Worm (Caenorhabditis elegans): Measurements from ENCODE around the gene gcs-1.
A peak's percentile ranks its signal among the peaks of the same experiment; 100 is the strongest.

Gene gcs-1

ce11 chrII:9063350-9063749 lies 25.2 kb upstream of the gcs-1 start:
- TF ChIP-seq pax-1 (tag; optimal IDR thresholded peaks at IDR 0.05) (peak; percentile 23), ref-2 (tag; optimal IDR thresholded peaks at IDR 0.05) (peak; percentile 59), nhr-11 (tag; optimal IDR thresholded peaks at IDR 0.05) (no peak)

ce11 chrII:9062261-9062948 lies 24.3 kb upstream of the gcs-1 start:
- TF ChIP-seq ceh-45 (GFP tag; IDR thresholded peaks at IDR 0.05) (no peak), fax-1 (tag; optimal IDR thresholded peaks at IDR 0.05) (no peak), ceh-19 (GFP tag; optimal IDR thresholded peaks at IDR 0.05) (no peak), zip-5 (tag; optimal IDR thresholded peaks at IDR 0.05) (no peak), K02D7.2 (tag; optimal IDR thresholded peaks at IDR 0.05) (no peak), pros-1 (tag; optimal IDR thresholded peaks at IDR 0.05) (no peak), ama-1 (optimal IDR thresholded peaks at IDR 0.05) (no peak), fkh-10 (GFP tag; optimal IDR thresholded peaks at IDR 0.05) (no peak), lim-6 (tag; optimal IDR thresholded peaks at IDR 0.05) (no peak), K09A11.1 (tag; optimal IDR thresholded peaks at IDR 0.05; ENCODE audit: insufficient read depth) (no peak), hlh-30 (tag; optimal IDR thresholded peaks at IDR 0.05; ENCODE audit: insufficient read depth) (no peak), ceh-6 (GFP tag; optimal IDR thresholded peaks at IDR 0.05) (no peak), pat-9 (tag; optimal IDR thresholded peaks at IDR 0.05) (no peak), fkh-6 (tag; optimal IDR thresholded peaks at IDR 0.05) (no peak), ceh-31 (tag; optimal IDR thresholded peaks at IDR 0.05) (no peak), ceh-48 (tag; optimal IDR thresholded peaks at IDR 0.05) (no peak), ceh-2 (tag; optimal IDR thresholded peaks at IDR 0.05) (no peak)

- TF ChIP-seq ceh-31 (tag; optimal IDR thresholded peaks at IDR 0.05) (peak; percentile 68), ceh-22 (tag; optimal IDR thresholded peaks at IDR 0.05) (no peak), pqm-1 (tag; optimal IDR thresholded peaks at IDR 0.05) (peak; percentile 25), ceh-18 (tag; optimal IDR thresholded peaks at IDR 0.05) (peak; percentile 71), dmd-4 (tag; optimal IDR thresholded peaks at IDR 0.05; ENCODE audit: borderline replicate concordance) (no peak), elt-2 (tag; optimal IDR thresholded peaks at IDR 0.05) (peak; percentile 17), ceh-14 (tag; optimal IDR thresholded peaks at IDR 0.05) (peak; percentile 24), rnt-1 (tag; optimal IDR thresholded peaks at IDR 0.05) (peak; percentile 52), sdc-2 (tag; optimal IDR thresholded peaks at IDR 0.05) (peak; percentile 38), T23F11.4 (GFP tag; optimal IDR thresholded peaks at IDR 0.05) (peak; percentile 14), tbx-2 (tag; optimal IDR thresholded peaks at IDR 0.05) (peak; percentile 58), ceh-34 (tag; optimal IDR thresholded peaks at IDR 0.05) (peak; percentile 74), unc-86 (tag; optimal IDR thresholded peaks at IDR 0.05) (peak; percentile 22), ama-1 (optimal IDR thresholded peaks at IDR 0.05) (no peak), fax-1 (tag; optimal IDR thresholded peaks at IDR 0.05) (no peak), K09A11.1 (tag; optimal IDR thresholded peaks at IDR 0.05; ENCODE audit: insufficient read depth) (peak; percentile 1), unc-55 (GFP tag; optimal IDR thresholded peaks at IDR 0.05) (peak; percentile 9), nfya-1 (tag; optimal IDR thresholded peaks at IDR 0.05) (peak; percentile 68), unc-42 (tag; optimal IDR thresholded peaks at IDR 0.05) (peak; percentile 60), pha-2 (tag; optimal IDR thresholded peaks at IDR 0.05) (no peak), hlh-8 (tag; optimal IDR thresholded peaks at IDR 0.05) (peak; percentile 22), F13H6.1 (tag; optimal IDR thresholded peaks at IDR 0.05) (no peak), hlh-6 (tag; optimal IDR thresholded peaks at IDR 0.05) (peak; percentile 3), ttx-3 (tag; optimal IDR thresholded peaks at IDR 0.05) (peak; percentile 4), ceh-2 (tag; optimal IDR thresholded peaks at IDR 0.05) (peak; percentile 14), unc-3 (GFP tag; conservative IDR thresholded peaks at IDR 0.05) (no peak), unc-3 (tag; optimal IDR thresholded peaks at IDR 0.05) (no peak)
Measured at ce11 chrII:9061557-9062183, 23.6 kb upstream of the gcs-1 start.

Measured in whole organism, late embryonic.